Fruit fly (Drosophila melanogaster) whole organism, embryonic: Measurements from ENCODE around the gene fok.

ENCODE experiments used
- Asciz ChIP-seq: fragments of 200-800 bp; sonication (Bioruptor generic); optimal IDR thresholded peaks from 2 replicates; lab custom pipeline; 2017; ENCODE audit warnings: missing biosample characterization, mild to moderate bottlenecking, missing genetic modification characterization, missing genetic modification reagents
- C15 ChIP-seq: fragments of 200-800 bp; sonication (Bioruptor generic); IDR thresholded peaks from 3 replicates; pipeline ENCODE4 v1.3.6; 2022; ENCODE audit warnings: missing biosample characterization, missing genetic modification characterization
- CG10462 ChIP-seq: fragments of 200-800 bp; sonication (Bioruptor generic); optimal IDR thresholded peaks from 2 replicates; lab custom pipeline; 2016; ENCODE audit warnings: missing biosample characterization, missing genetic modification characterization
- CG11247 ChIP-seq: fragments of 200-800 bp; sonication (Bioruptor generic); IDR thresholded peaks from 2 replicates; pipeline ENCODE4 v1.3.6; 2022; ENCODE audit warnings: missing biosample characterization, missing genetic modification characterization
- CG12942 ChIP-seq: fragments of 200-800 bp; sonication (Bioruptor generic); optimal IDR thresholded peaks from 3 replicates; lab custom pipeline; 2016; ENCODE audit warnings: missing biosample characterization, missing genetic modification characterization
- CG14965 ChIP-seq: fragments of 200-800 bp; sonication (Bioruptor generic); optimal IDR thresholded peaks from 2 replicates; lab custom pipeline; 2016; ENCODE audit warnings: missing biosample characterization, missing genetic modification characterization, borderline replicate concordance
- CG15479 ChIP-seq: fragments of 200-800 bp; sonication (Bioruptor generic); optimal IDR thresholded peaks from 3 replicates; lab custom pipeline; 2019; ENCODE audit warnings: missing biosample characterization, mild to moderate bottlenecking, missing genetic modification characterization, moderate library complexity
- CG1647 ChIP-seq: fragments of 200-800 bp; sonication (Bioruptor generic); optimal IDR thresholded peaks from 3 replicates; lab custom pipeline; 2016; ENCODE audit warnings: missing biosample characterization, missing genetic modification characterization
- CG17568 ChIP-seq: fragments of 200-800 bp; sonication (Bioruptor generic); optimal IDR thresholded peaks from 2 replicates; lab custom pipeline; 2018; ENCODE audit warnings: missing biosample characterization, mild to moderate bottlenecking, missing genetic modification characterization, moderate library complexity
- CG2875 ChIP-seq: fragments of 200-800 bp; sonication (Bioruptor generic); optimal IDR thresholded peaks from 2 replicates; lab custom pipeline; 2017; ENCODE audit warnings: missing biosample characterization, mild to moderate bottlenecking, missing genetic modification characterization, missing genetic modification reagents
- CG31365 ChIP-seq: fragments of 200-800 bp; sonication (Bioruptor generic); optimal IDR thresholded peaks from 2 replicates; lab custom pipeline; 2018; ENCODE audit warnings: missing biosample characterization, mild to moderate bottlenecking, missing genetic modification characterization
- CG3163 ChIP-seq: fragments of 200-800 bp; sonication (Bioruptor generic); optimal IDR thresholded peaks from 3 replicates; lab custom pipeline; 2016; ENCODE audit warnings: missing biosample characterization, missing genetic modification characterization
- CG3407 ChIP-seq: fragments of 200-800 bp; sonication (Bioruptor generic); optimal IDR thresholded peaks from 2 replicates; lab custom pipeline; 2018; ENCODE audit warnings: missing biosample characterization, mild to moderate bottlenecking, missing genetic modification characterization
- CG34376 ChIP-seq: fragments of 200-800 bp; sonication (Bioruptor generic); optimal IDR thresholded peaks from 2 replicates; lab custom pipeline; 2018; ENCODE audit warnings: missing biosample characterization, mild to moderate bottlenecking, missing genetic modification characterization
- CG3995 ChIP-seq: fragments of 200-800 bp; sonication (Bioruptor generic); optimal IDR thresholded peaks from 3 replicates; lab custom pipeline; 2016; ENCODE audit warnings: missing biosample characterization, missing genetic modification characterization
- CG43689 ChIP-seq: fragments of 200-800 bp; sonication (Bioruptor generic); IDR thresholded peaks from 2 replicates; pipeline ENCODE4 v1.3.6; 2022; ENCODE audit warnings: missing biosample characterization, missing genetic modification characterization
- CG4617 ChIP-seq: fragments of 200-800 bp; sonication (Bioruptor generic); optimal IDR thresholded peaks from 3 replicates; lab custom pipeline; 2016; ENCODE audit warnings: missing biosample characterization, missing genetic modification characterization, borderline replicate concordance
- CG5953 ChIP-seq: fragments of 200-800 bp; sonication (Bioruptor generic); IDR thresholded peaks from 2 replicates; pipeline ENCODE4 v1.3.6; 2022; ENCODE audit warnings: missing biosample characterization, missing genetic modification characterization
- CG6254 ChIP-seq: fragments of 200-800 bp; sonication (Bioruptor generic); optimal IDR thresholded peaks from 3 replicates; lab custom pipeline; 2017; ENCODE audit warnings: mild to moderate bottlenecking, missing biosample characterization, missing genetic modification reagents, missing genetic modification characterization
- CG8290 ChIP-seq, 3 experiments: fragments of 200-800 bp; sonication (Bioruptor generic); optimal IDR thresholded peaks; 2 replicates each; lab custom pipeline; 2016 to 2019; ENCODE audit warnings: missing biosample characterization in 3 of 3, missing genetic modification characterization in 3 of 3, mild to moderate bottlenecking in 2 of 3, moderate library complexity in 1 of 3
- CG8944 ChIP-seq: fragments of 200-800 bp; sonication (Bioruptor generic); optimal IDR thresholded peaks from 3 replicates; lab custom pipeline; 2016; ENCODE audit warnings: missing biosample characterization, missing genetic modification characterization
- CG9727 ChIP-seq: fragments of 200-800 bp; sonication (Bioruptor generic); optimal IDR thresholded peaks from 3 replicates; lab custom pipeline; 2017; ENCODE audit warnings: missing biosample characterization, mild to moderate bottlenecking, missing genetic modification characterization
- Camta ChIP-seq: fragments of 200-800 bp; sonication (Bioruptor generic); optimal IDR thresholded peaks from 2 replicates; lab custom pipeline; 2016; ENCODE audit warnings: missing biosample characterization, missing genetic modification characterization
- CkIIα-i1 ChIP-seq: fragments of 200-800 bp; sonication (Bioruptor generic); IDR thresholded peaks from 2 replicates; pipeline ENCODE4 v1.3.6; 2022; ENCODE audit warnings: missing biosample characterization, missing genetic modification characterization
- E2f1 ChIP-seq: fragments of 200-800 bp; sonication (Bioruptor generic); IDR thresholded peaks from 2 replicates; pipeline ENCODE4 v1.3.6; 2022; ENCODE audit warnings: missing biosample characterization, missing genetic modification characterization
- Hmx ChIP-seq: fragments of 200-800 bp; sonication (Bioruptor generic); optimal IDR thresholded peaks from 2 replicates; lab custom pipeline; 2016; ENCODE audit warnings: missing biosample characterization, missing genetic modification characterization
- Hr78 ChIP-seq, 2 experiments: fragments of 200-800 bp in 1 of 2; fragments of >200 bp in 1 of 2; sonication (Bioruptor generic) in 1 of 2; optimal IDR thresholded peaks; 2 replicates each; lab custom pipeline; 2017 to 2019; ENCODE audit warnings: missing biosample characterization in 2 of 2, missing genetic modification characterization in 2 of 2, mild to moderate bottlenecking in 1 of 2, moderate library complexity in 1 of 2
- Mes4 ChIP-seq: fragments of 200-800 bp; sonication (Bioruptor generic); optimal IDR thresholded peaks from 2 replicates; lab custom pipeline; 2016; ENCODE audit warnings: missing biosample characterization, missing genetic modification characterization
- NfI ChIP-seq: fragments of 200-800 bp; sonication (Bioruptor generic); optimal IDR thresholded peaks from 3 replicates; lab custom pipeline; 2018; ENCODE audit warnings: missing biosample characterization, mild to moderate bottlenecking, missing genetic modification characterization, moderate library complexity
- Rfx ChIP-seq: fragments of 200-800 bp; sonication (Bioruptor generic); IDR thresholded peaks from 2 replicates; pipeline ENCODE4 v1.3.6; 2022; ENCODE audit warnings: missing biosample characterization, missing genetic modification characterization
- cato ChIP-seq: fragments of 200-800 bp; sonication (Bioruptor generic); optimal IDR thresholded peaks from 2 replicates; lab custom pipeline; 2016; ENCODE audit warnings: missing biosample characterization, missing genetic modification characterization, borderline replicate concordance
- chif ChIP-seq, 2 experiments: fragments of 200-800 bp; sonication (Bioruptor generic); optimal IDR thresholded peaks; 3 replicates each; lab custom pipeline; 2016; ENCODE audit warnings: missing biosample characterization in 2 of 2, missing genetic modification characterization in 2 of 2
- chm ChIP-seq: fragments of 200-800 bp; sonication (Bioruptor generic); IDR thresholded peaks from 2 replicates; pipeline ENCODE4 v1.3.6; 2022; ENCODE audit warnings: missing biosample characterization, missing genetic modification characterization
- en ChIP-seq: fragments of 200-800 bp; sonication (Bioruptor generic); optimal IDR thresholded peaks from 2 replicates; lab custom pipeline; 2016; ENCODE audit warnings: missing biosample characterization, missing genetic modification characterization
- fru ChIP-seq: fragments of >200 bp; optimal IDR thresholded peaks from 2 replicates; lab custom pipeline; 2017
- fu2 ChIP-seq: fragments of 200-800 bp; sonication (Bioruptor generic); optimal IDR thresholded peaks from 2 replicates; lab custom pipeline; 2016; ENCODE audit warnings: missing biosample characterization, missing genetic modification characterization
- gro ChIP-seq: fragments of 200-800 bp; sonication (Bioruptor generic); optimal IDR thresholded peaks from 2 replicates; lab custom pipeline; 2016; ENCODE audit warnings: missing biosample characterization, missing genetic modification characterization
- gsb ChIP-seq: fragments of 200-800 bp; sonication (Bioruptor generic); IDR thresholded peaks from 2 replicates; pipeline ENCODE4 v1.3.6; 2022; ENCODE audit warnings: missing biosample characterization, missing genetic modification characterization
- jumu ChIP-seq: fragments of 200-800 bp; sonication (Bioruptor generic); optimal IDR thresholded peaks from 3 replicates; lab custom pipeline; 2016; ENCODE audit warnings: missing biosample characterization, missing genetic modification characterization
- ken ChIP-seq: fragments of 200-800 bp; sonication (Bioruptor generic); IDR thresholded peaks from 3 replicates; pipeline ENCODE4 v1.3.6; 2022; ENCODE audit warnings: missing biosample characterization, missing genetic modification characterization
- nerfin-2 ChIP-seq: fragments of 200-800 bp; sonication (Bioruptor generic); IDR thresholded peaks from 2 replicates; pipeline ENCODE4 v1.3.6; 2022; ENCODE audit warnings: missing biosample characterization, missing genetic modification characterization; ENCODE audit not compliant: partially characterized antibody
- prd ChIP-seq, 3 experiments: fragments of >200 bp in 2 of 3; fragments of 200-800 bp in 1 of 3; sonication (Bioruptor generic) in 1 of 3; optimal IDR thresholded peaks in 2 of 3; IDR thresholded peaks in 1 of 3; 2 replicates in 2 of 3; 3 replicates in 1 of 3; pipeline versions ENCODE4 v1.3.6 to Lab custom; 2017 to 2022; ENCODE audit warnings: missing biosample characterization in 1 of 3, missing genetic modification characterization in 1 of 3
- run ChIP-seq: fragments of 200-800 bp; sonication (Bioruptor generic); optimal IDR thresholded peaks from 3 replicates; lab custom pipeline; 2018; ENCODE audit warnings: missing biosample characterization, mild to moderate bottlenecking, missing genetic modification characterization
- sisA ChIP-seq: fragments of 200-800 bp; sonication (Bioruptor generic); IDR thresholded peaks from 2 replicates; pipeline ENCODE4 v1.3.6; 2022; ENCODE audit warnings: missing biosample characterization, missing genetic modification characterization
- stc ChIP-seq: fragments of 200-800 bp; sonication (Bioruptor generic); IDR thresholded peaks from 2 replicates; pipeline ENCODE4 v1.3.6; 2022; ENCODE audit warnings: missing biosample characterization, missing genetic modification characterization
- tgo ChIP-seq: fragments of 200-800 bp; sonication (Bioruptor generic); IDR thresholded peaks from 3 replicates; pipeline ENCODE4 v1.3.6; 2022; ENCODE audit warnings: missing biosample characterization, missing genetic modification characterization
- usp ChIP-seq: fragments of >200 bp; optimal IDR thresholded peaks from 2 replicates; lab custom pipeline; 2017; ENCODE audit warnings: missing biosample characterization, missing genetic modification characterization
- wek ChIP-seq: fragments of 200-800 bp; sonication (Bioruptor generic); optimal IDR thresholded peaks from 3 replicates; lab custom pipeline; 2018; ENCODE audit warnings: missing biosample characterization, mild to moderate bottlenecking, missing genetic modification characterization, moderate library complexity
- wor ChIP-seq: fragments of 200-800 bp; sonication (Bioruptor generic); IDR thresholded peaks from 2 replicates; pipeline ENCODE4 v1.3.6; 2022; ENCODE audit warnings: missing biosample characterization, missing genetic modification characterization

fok gene

DNA sequence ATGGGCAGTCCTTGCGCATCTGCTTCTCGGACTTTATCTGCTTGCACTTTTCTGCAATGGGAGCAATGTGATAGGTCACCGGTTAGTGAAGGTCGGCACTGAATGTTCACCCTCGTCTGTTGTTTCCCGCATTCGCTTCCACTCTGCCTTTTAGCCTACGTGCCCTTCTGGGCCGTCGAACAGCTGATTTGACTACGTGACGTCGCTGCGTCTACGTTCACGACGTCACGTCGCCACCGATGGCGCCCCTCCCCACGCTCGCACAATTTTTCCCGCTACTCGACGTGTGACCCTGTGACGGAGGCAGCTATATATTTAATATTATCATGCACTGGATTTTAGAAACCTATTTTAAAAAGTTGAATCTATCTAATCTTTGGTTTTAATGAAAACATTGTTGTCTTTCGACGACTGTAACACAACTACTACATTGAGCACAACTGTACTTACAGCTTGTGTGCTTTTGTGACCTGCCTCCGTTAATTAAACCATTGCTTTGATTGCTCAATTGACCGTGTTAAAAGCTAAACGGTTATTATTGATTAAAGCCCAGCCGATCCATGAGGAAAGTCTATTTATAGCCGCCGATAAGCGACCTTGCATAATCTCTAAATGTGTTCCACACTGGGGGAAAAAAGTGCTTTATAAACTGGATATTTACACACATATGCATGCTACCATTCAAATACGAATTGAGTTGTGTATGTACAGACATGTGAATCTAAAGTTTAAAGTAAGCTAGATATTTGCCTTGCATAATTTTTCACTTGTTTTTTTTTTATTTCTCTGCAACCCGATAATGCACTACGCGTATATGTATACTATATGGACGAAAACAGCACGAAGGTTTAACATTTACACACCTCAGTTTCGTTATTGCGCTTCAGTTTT, 1.7 kb downstream of the fok start (continued):
- TF ChIP-seq CG8290 (GFP tag; optimal IDR thresholded peaks at IDR 0.05; lab: Kevin White, UChicago) (no peak), CG8290 (tag; optimal IDR thresholded peaks at IDR 0.05; lab: Kevin White, UChicago) (no peak), wek (no peak), CG2875 (no peak), CG4617 (GFP tag; lab: Kevin White, UChicago) (no peak), CG5953 (GFP tag; lab: Robert Waterston, UW) (peak; percentile 34; the same call in 1 of the 2 replicates), Asciz (GFP tag; lab: Kevin White, UChicago) (peak; percentile 36), cato (GFP tag; lab: Kevin White, UChicago) (no peak), en (GFP tag; lab: Kevin White, UChicago) (no peak), CG10462 (GFP tag; lab: Kevin White, UChicago) (no peak), CG3163 (no peak), CG8944 (GFP tag; lab: Kevin White, UChicago) (no peak), fru (lab: Kevin White, UChicago) (no peak), tgo (no peak), CG34376 (peak; percentile 43), CG11247 (GFP tag; lab: Robert Waterston, UW) (no peak), chm (GFP tag; lab: Robert Waterston, UW) (no peak), run (no peak), fu2 (GFP tag; lab: Kevin White, UChicago) (no peak), Hr78 (GFP tag; optimal IDR thresholded peaks at IDR 0.05; lab: Kevin White, UChicago) (peak in 1 of 2 experiments; percentile 90), jumu (no peak), Camta (GFP tag; lab: Kevin White, UChicago) (peak; percentile 1), stc (no peak), sisA (GFP tag; lab: Robert Waterston, UW) (no peak), CG14965 (no peak), gsb (GFP tag; lab: Robert Waterston, UW) (no peak), Mes4 (GFP tag; lab: Kevin White, UChicago) (no peak), CG15479 (GFP tag; lab: Kevin White, UChicago) (no peak), nerfin-2 (no peak), CG17568 (GFP tag; lab: Kevin White, UChicago) (peak; percentile 18), gro (no peak), CG3407 (no peak), NfI (GFP tag; lab: Kevin White, UChicago) (no peak), CG12942 (GFP tag; lab: Kevin White, UChicago) (no peak), E2f1 (GFP tag; lab: Robert Waterston, UW) (no peak), CG31365 (no peak), usp (GFP tag; lab: Kevin White, UChicago) (no peak), CG9727 (GFP tag; lab: Kevin White, UChicago) (no peak), CG1647 (no peak), chif (GFP tag; optimal IDR thresholded peaks at IDR 0.05; lab: Kevin White, UChicago) (no peak), CG3995 (no peak), prd (optimal IDR thresholded peaks at IDR 0.05; lab: Kevin White, UChicago) (no peak), prd (GFP tag; IDR thresholded peaks at IDR 0.05; lab: Robert Waterston, UW) (peak; percentile 18; the same call in 1 of the 3 replicates), C15 (no peak), wor (GFP tag; lab: Robert Waterston, UW) (no peak), CG6254 (GFP tag; lab: Kevin White, UChicago) (peak; percentile 16), Hmx (GFP tag; lab: Kevin White, UChicago) (no peak), Rfx (GFP tag; lab: Robert Waterston, UW) (0 out of 2 replicates have a peak, but pooled peaks have one; percentile 33), CG43689 (no peak), ken (GFP tag; lab: Robert Waterston, UW) (no peak), CkIIα-i1 (no peak)
